Fruit fly (Drosophila melanogaster) whole organism, embryonic: ENCODE measurements around the gene CG8292.

ENCODE experiments used
- Aef1 ChIP-seq: fragments of 200-800 bp; sonication (Bioruptor generic); IDR thresholded peaks from 3 replicates; pipeline ENCODE4 v1.3.6; 2022; ENCODE audit warnings: missing biosample characterization, missing genetic modification characterization
- Antp ChIP-seq: fragments of 200-800 bp; sonication (Bioruptor generic); optimal IDR thresholded peaks from 3 replicates; lab custom pipeline; 2016; ENCODE audit warnings: missing biosample characterization, missing genetic modification characterization
- Bdp1 ChIP-seq: fragments of 200-800 bp; sonication (Bioruptor generic); optimal IDR thresholded peaks from 3 replicates; lab custom pipeline; 2016; ENCODE audit warnings: missing biosample characterization, missing genetic modification characterization
- CG12155 ChIP-seq: fragments of 200-800 bp; sonication (Bioruptor generic); optimal IDR thresholded peaks from 3 replicates; lab custom pipeline; 2016; ENCODE audit warnings: missing biosample characterization, missing genetic modification characterization
- CG12744 ChIP-seq: fragments of 200-800 bp; sonication (Bioruptor generic); optimal IDR thresholded peaks from 2 replicates; lab custom pipeline; 2016; ENCODE audit warnings: missing biosample characterization, missing genetic modification characterization
- CG13894 ChIP-seq: fragments of 200-800 bp; sonication (Bioruptor generic); optimal IDR thresholded peaks from 3 replicates; lab custom pipeline; 2018; ENCODE audit warnings: missing biosample characterization, mild to moderate bottlenecking, missing genetic modification characterization, moderate library complexity
- CG14965 ChIP-seq: fragments of 200-800 bp; sonication (Bioruptor generic); optimal IDR thresholded peaks from 2 replicates; lab custom pipeline; 2016; ENCODE audit warnings: missing biosample characterization, missing genetic modification characterization, borderline replicate concordance
- CG16813 ChIP-seq: fragments of 200-800 bp; sonication (Bioruptor generic); IDR thresholded peaks from 3 replicates; pipeline ENCODE4 v1.3.6; 2022; ENCODE audit warnings: missing biosample characterization, missing genetic modification characterization; ENCODE audit not compliant: partially characterized antibody
- CG17359 ChIP-seq: fragments of 200-800 bp; sonication (Bioruptor generic); optimal IDR thresholded peaks from 3 replicates; lab custom pipeline; 2018; ENCODE audit warnings: missing biosample characterization, mild to moderate bottlenecking, missing genetic modification characterization, moderate library complexity
- CG17802 ChIP-seq: fragments of 200-800 bp; sonication (Bioruptor generic); optimal IDR thresholded peaks from 2 replicates; lab custom pipeline; 2018; ENCODE audit warnings: missing biosample characterization, mild to moderate bottlenecking, missing genetic modification characterization, moderate library complexity
- CG17829 ChIP-seq: fragments of 200-800 bp; optimal IDR thresholded peaks from 2 replicates; lab custom pipeline; 2019; ENCODE audit warnings: missing biosample characterization, mild to moderate bottlenecking, missing genetic modification characterization, moderate library complexity
- CG2202 ChIP-seq: fragments of 200-800 bp; sonication (Bioruptor generic); optimal IDR thresholded peaks from 2 replicates; lab custom pipeline; 2018; ENCODE audit warnings: missing biosample characterization, mild to moderate bottlenecking, missing genetic modification characterization
- CG2889 ChIP-seq: fragments of 200-800 bp; sonication (Bioruptor generic); IDR thresholded peaks from 3 replicates; pipeline ENCODE4 v1.3.6; 2022; ENCODE audit warnings: missing biosample characterization, missing genetic modification characterization
- CG3065 ChIP-seq: fragments of 200-800 bp; sonication (Bioruptor generic); optimal IDR thresholded peaks from 2 replicates; lab custom pipeline; 2016; ENCODE audit warnings: missing biosample characterization, missing genetic modification characterization
- CG31224 ChIP-seq: fragments of 200-800 bp; sonication (Bioruptor generic); IDR thresholded peaks from 2 replicates; pipeline ENCODE4 v1.3.6; 2022; ENCODE audit warnings: missing biosample characterization, missing genetic modification characterization
- CG31388 ChIP-seq: fragments of 200-800 bp; sonication (Bioruptor generic); optimal IDR thresholded peaks from 2 replicates; lab custom pipeline; 2016; ENCODE audit warnings: missing biosample characterization, missing genetic modification characterization
- CG31441 ChIP-seq: fragments of 200-800 bp; sonication (Bioruptor generic); IDR thresholded peaks from 2 replicates; pipeline ENCODE4 v1.3.6; 2022; ENCODE audit warnings: missing biosample characterization, missing genetic modification characterization
- CG32767 ChIP-seq: fragments of 200-800 bp; sonication (Bioruptor generic); IDR thresholded peaks from 2 replicates; pipeline ENCODE4 v1.3.6; 2022; ENCODE audit warnings: missing biosample characterization, missing genetic modification characterization
- CG4360 ChIP-seq: fragments of 200-800 bp; sonication (Bioruptor generic); IDR thresholded peaks from 2 replicates; pipeline ENCODE4 v1.3.6; 2022; ENCODE audit warnings: missing biosample characterization, missing genetic modification characterization
- CG4404 ChIP-seq: fragments of 200-800 bp; sonication (Bioruptor generic); IDR thresholded peaks from 2 replicates; pipeline ENCODE4 v1.3.6; 2022; ENCODE audit warnings: missing biosample characterization, missing genetic modification characterization
- CG4617 ChIP-seq: fragments of 200-800 bp; sonication (Bioruptor generic); optimal IDR thresholded peaks from 3 replicates; lab custom pipeline; 2016; ENCODE audit warnings: missing biosample characterization, missing genetic modification characterization, borderline replicate concordance
- CG4707 ChIP-seq: fragments of 200-800 bp; sonication (Bioruptor generic); optimal IDR thresholded peaks from 2 replicates; lab custom pipeline; 2018; ENCODE audit warnings: missing biosample characterization, mild to moderate bottlenecking, missing genetic modification characterization, moderate library complexity
- CG6272 ChIP-seq: fragments of 200-800 bp; sonication (Bioruptor generic); IDR thresholded peaks from 2 replicates; pipeline ENCODE4 v1.3.6; 2022; ENCODE audit warnings: missing biosample characterization, missing genetic modification characterization
- CG6765 ChIP-seq: fragments of 200-800 bp; sonication (Bioruptor generic); optimal IDR thresholded peaks from 3 replicates; lab custom pipeline; 2017; ENCODE audit warnings: missing biosample characterization, mild to moderate bottlenecking, missing genetic modification characterization
- CG8478 ChIP-seq: fragments of >200 bp; optimal IDR thresholded peaks from 2 replicates; lab custom pipeline; 2018
- CG8765 ChIP-seq: fragments of 200-800 bp; sonication (Bioruptor generic); IDR thresholded peaks from 2 replicates; pipeline ENCODE4 v1.3.6; 2022; ENCODE audit warnings: missing biosample characterization, missing genetic modification characterization
- CG8944 ChIP-seq: fragments of 200-800 bp; sonication (Bioruptor generic); optimal IDR thresholded peaks from 3 replicates; lab custom pipeline; 2016; ENCODE audit warnings: missing biosample characterization, missing genetic modification characterization
- CG9609 ChIP-seq: fragments of 200-800 bp; sonication (Bioruptor generic); optimal IDR thresholded peaks from 3 replicates; lab custom pipeline; 2016; ENCODE audit warnings: missing biosample characterization, missing genetic modification characterization
- CHES-1-like ChIP-seq: fragments of 200-800 bp; sonication (Bioruptor generic); optimal IDR thresholded peaks from 2 replicates; lab custom pipeline; 2016; ENCODE audit warnings: missing biosample characterization, missing genetic modification characterization
- Chrac-16 ChIP-seq: fragments of 200-800 bp; sonication (Bioruptor generic); optimal IDR thresholded peaks from 3 replicates; lab custom pipeline; 2016; ENCODE audit warnings: missing biosample characterization, missing genetic modification characterization
- Dfd ChIP-seq, 2 experiments: fragments of >200 bp; optimal IDR thresholded peaks; 2 replicates each; lab custom pipeline; 2017; ENCODE audit warnings: missing biosample characterization in 2 of 2, missing genetic modification characterization in 2 of 2
- Dip3 ChIP-seq: fragments of 200-800 bp; sonication (Bioruptor generic); optimal IDR thresholded peaks from 3 replicates; lab custom pipeline; 2016; ENCODE audit warnings: missing biosample characterization, missing genetic modification characterization
- Doc3 ChIP-seq: fragments of 200-800 bp; sonication (Bioruptor generic); IDR thresholded peaks from 3 replicates; pipeline ENCODE4 v1.3.6; 2022; ENCODE audit warnings: missing biosample characterization, missing genetic modification characterization; ENCODE audit not compliant: partially characterized antibody
- HmgZ ChIP-seq: fragments of 200-800 bp; sonication (Bioruptor generic); optimal IDR thresholded peaks from 2 replicates; lab custom pipeline; 2018; ENCODE audit warnings: missing biosample characterization, mild to moderate bottlenecking, missing genetic modification characterization
- Meics ChIP-seq: fragments of 200-800 bp; sonication (Bioruptor generic); optimal IDR thresholded peaks from 2 replicates; lab custom pipeline; 2017; ENCODE audit warnings: missing biosample characterization, mild to moderate bottlenecking, missing genetic modification characterization
- NC2β ChIP-seq: fragments of 200-800 bp; sonication (Bioruptor generic); optimal IDR thresholded peaks from 2 replicates; lab custom pipeline; 2016; ENCODE audit warnings: missing biosample characterization, missing genetic modification characterization
- Sry-β ChIP-seq: fragments of 200-800 bp; sonication (Bioruptor generic); optimal IDR thresholded peaks from 2 replicates; lab custom pipeline; 2018; ENCODE audit warnings: missing biosample characterization, mild to moderate bottlenecking, missing genetic modification characterization, moderate library complexity
- bab2 ChIP-seq: fragments of 200-800 bp; sonication (Bioruptor generic); optimal IDR thresholded peaks from 2 replicates; lab custom pipeline; 2016; ENCODE audit warnings: missing biosample characterization, missing genetic modification characterization
- btn ChIP-seq: fragments of 200-800 bp; sonication (Bioruptor generic); optimal IDR thresholded peaks from 2 replicates; lab custom pipeline; 2016; ENCODE audit warnings: missing biosample characterization, missing genetic modification characterization
- corto ChIP-seq: fragments of 200-800 bp; sonication (Bioruptor generic); optimal IDR thresholded peaks from 2 replicates; lab custom pipeline; 2016; ENCODE audit warnings: missing biosample characterization, mild to moderate bottlenecking, missing genetic modification characterization, moderate library complexity
- dysf ChIP-seq: fragments of 200-800 bp; sonication (Bioruptor generic); IDR thresholded peaks from 3 replicates; pipeline ENCODE4 v1.3.6; 2022; ENCODE audit warnings: missing biosample characterization, missing genetic modification characterization
- ewg ChIP-seq: fragments of 200-800 bp; sonication (Bioruptor generic); optimal IDR thresholded peaks from 3 replicates; lab custom pipeline; 2017; ENCODE audit warnings: mild to moderate bottlenecking, missing biosample characterization, missing genetic modification reagents, missing genetic modification characterization
- fd64A ChIP-seq: fragments of 200-800 bp; sonication (Bioruptor generic); optimal IDR thresholded peaks from 3 replicates; lab custom pipeline; 2018; ENCODE audit warnings: missing biosample characterization, mild to moderate bottlenecking, missing genetic modification characterization
- lbe ChIP-seq: fragments of 200-800 bp; sonication (Bioruptor generic); optimal IDR thresholded peaks from 2 replicates; lab custom pipeline; 2016; ENCODE audit warnings: missing biosample characterization, mild to moderate bottlenecking, missing genetic modification characterization
- schlank ChIP-seq: fragments of 200-800 bp; sonication (Bioruptor generic); optimal IDR thresholded peaks from 2 replicates; lab custom pipeline; 2018; ENCODE audit warnings: missing biosample characterization, mild to moderate bottlenecking, missing genetic modification characterization
- scrt ChIP-seq: fragments of 200-800 bp; sonication (Bioruptor generic); optimal IDR thresholded peaks from 2 replicates; lab custom pipeline; 2018; ENCODE audit warnings: missing biosample characterization, mild to moderate bottlenecking, missing genetic modification characterization, moderate library complexity
- slou ChIP-seq: fragments of 200-800 bp; sonication (Bioruptor generic); optimal IDR thresholded peaks from 3 replicates; lab custom pipeline; 2016; ENCODE audit warnings: missing biosample characterization, missing genetic modification characterization
- tio ChIP-seq: fragments of 200-800 bp; sonication (Bioruptor generic); optimal IDR thresholded peaks from 2 replicates; lab custom pipeline; 2017; ENCODE audit warnings: missing biosample characterization, missing genetic modification characterization, inconsistent platforms
- tll ChIP-seq, 2 experiments: fragments of 200-800 bp in 1 of 2; fragments of >200 bp in 1 of 2; sonication (Bioruptor generic) in 1 of 2; optimal IDR thresholded peaks; 2 replicates each; lab custom pipeline; 2017 to 2019; ENCODE audit warnings: missing biosample characterization in 2 of 2, missing genetic modification characterization in 2 of 2, mild to moderate bottlenecking in 1 of 2, moderate library complexity in 1 of 2
- unc-4 ChIP-seq: fragments of 200-800 bp; sonication (Bioruptor generic); IDR thresholded peaks from 2 replicates; pipeline ENCODE4 v1.3.6; 2022; ENCODE audit warnings: missing biosample characterization, missing genetic modification characterization; ENCODE audit not compliant: partially characterized antibody
- usp ChIP-seq: fragments of >200 bp; optimal IDR thresholded peaks from 2 replicates; lab custom pipeline; 2017; ENCODE audit warnings: missing biosample characterization, missing genetic modification characterization
- wek ChIP-seq: fragments of 200-800 bp; sonication (Bioruptor generic); optimal IDR thresholded peaks from 3 replicates; lab custom pipeline; 2018; ENCODE audit warnings: missing biosample characterization, mild to moderate bottlenecking, missing genetic modification characterization, moderate library complexity

The CG8292 gene

DNA sequence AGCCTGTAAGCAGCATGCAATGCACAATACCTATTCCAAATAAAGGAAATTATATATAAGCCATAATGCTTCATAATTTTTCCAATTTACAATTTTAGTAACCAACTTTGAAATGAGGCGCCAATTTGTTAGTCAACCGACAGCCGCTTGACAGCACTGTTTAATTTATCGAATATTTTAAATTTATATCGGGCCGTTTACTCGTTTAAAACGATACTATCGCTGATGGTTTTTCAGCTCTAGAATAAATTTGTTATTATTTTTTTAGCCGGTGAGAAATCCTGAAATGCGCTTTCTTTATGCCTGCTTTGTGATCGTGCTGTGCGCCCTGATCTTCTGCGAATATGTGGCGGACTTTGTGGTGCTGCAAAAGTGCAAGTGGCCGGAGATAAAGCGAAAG is 19.1 kb downstream of the CG8292 start, which contains the start of gene PGAP5 (continued):
- TF ChIP-seq tll (GFP tag; optimal IDR thresholded peaks at IDR 0.05; lab: Kevin White, UChicago) (no peak), CG31224 (GFP tag; lab: Robert Waterston, UW) (no peak), CG9609 (GFP tag; lab: Kevin White, UChicago) (no peak), CG8944 (no peak), CG4707 (no peak), CG12744 (GFP tag; lab: Kevin White, UChicago) (no peak), CG8765 (GFP tag; lab: Robert Waterston, UW) (no peak), HmgZ (tag; lab: Kevin White, UChicago) (peak; percentile 54), Meics (GFP tag; lab: Kevin White, UChicago) (no peak), CG4360 (GFP tag; lab: Robert Waterston, UW) (no peak), CG17829 (tag; lab: Kevin White, UChicago) (no peak), wek (GFP tag; lab: Kevin White, UChicago) (no peak), bab2 (GFP tag; lab: Kevin White, UChicago) (peak; percentile 1), CG2889 (no peak), CG31441 (no peak), CG31388 (GFP tag; lab: Kevin White, UChicago) (no peak), slou (GFP tag; lab: Kevin White, UChicago) (no peak), CHES-1-like (GFP tag; lab: Kevin White, UChicago) (peak; percentile 26), CG17359 (tag; lab: Kevin White, UChicago) (no peak), schlank (tag; lab: Kevin White, UChicago) (no peak), Bdp1 (GFP tag; lab: Kevin White, UChicago) (no peak), dysf (GFP tag; lab: Robert Waterston, UW) (no peak), Dip3 (GFP tag; lab: Kevin White, UChicago) (no peak), Chrac-16 (GFP tag; lab: Kevin White, UChicago) (no peak), tio (GFP tag; lab: Kevin White, UChicago) (no peak), unc-4 (GFP tag; lab: Robert Waterston, UW) (peak; percentile 98), NC2β (GFP tag; lab: Kevin White, UChicago) (peak; percentile 5), CG13894 (tag; lab: Kevin White, UChicago) (no peak), btn (GFP tag; lab: Kevin White, UChicago) (no peak), Dfd (GFP tag; optimal IDR thresholded peaks at IDR 0.05; lab: Kevin White, UChicago) (no peak), corto (peak; percentile 19), ewg (GFP tag; lab: Kevin White, UChicago) (no peak), Antp (GFP tag; lab: Kevin White, UChicago) (no peak), Aef1 (GFP tag; lab: Robert Waterston, UW) (no peak), usp (GFP tag; lab: Kevin White, UChicago) (no peak), CG16813 (peak; percentile 90), Sry-β (GFP tag; lab: Kevin White, UChicago) (no peak), CG17802 (tag; lab: Kevin White, UChicago) (no peak), CG8478 (lab: Kevin White, UChicago) (no peak), Doc3 (GFP tag; lab: Robert Waterston, UW) (peak; percentile 96), CG32767 (GFP tag; lab: Robert Waterston, UW) (no peak), CG6272 (GFP tag; lab: Robert Waterston, UW) (no peak), CG4617 (GFP tag; lab: Kevin White, UChicago) (peak; percentile 35), fd64A (no peak), CG12155 (peak; percentile 29), lbe (GFP tag; lab: Kevin White, UChicago) (peak; percentile 75), CG2202 (no peak), CG3065 (no peak), CG6765 (no peak), CG14965 (GFP tag; lab: Kevin White, UChicago) (no peak), CG4404 (no peak), scrt (GFP tag; lab: Kevin White, UChicago) (no peak)
